Worm (Caenorhabditis elegans) whole organism, young adult: Measurements from ENCODE around the gene sym-4.

Experiments
- C17E4.6 ChIP-seq: fragments of 200-800 bp; sonication (Bioruptor generic); IDR thresholded peaks from 2 replicates; pipeline ENCODE4 v1.3.6; 2022; ENCODE audit warnings: missing genetic modification reagents, missing genetic modification characterization, missing compliant biosample characterization
- F37B4.10 ChIP-seq: fragments of 200-800 bp; sonication (Bioruptor generic); IDR thresholded peaks from 2 replicates; pipeline ENCODE4 v1.3.6; 2022; ENCODE audit warnings: missing genetic modification characterization, missing compliant biosample characterization
- F49E8.2 ChIP-seq: sonication (generic microtip); optimal IDR thresholded peaks from 3 replicates; lab custom pipeline; 2017; ENCODE audit warnings: missing genetic modification characterization, mild to moderate bottlenecking, missing compliant biosample characterization, antibody characterized with exemption, moderate library complexity; ENCODE audit not compliant: insufficient read depth
- F55B11.4 ChIP-seq: sonication (generic microtip); optimal IDR thresholded peaks from 2 replicates; lab custom pipeline; 2016; ENCODE audit warnings: missing compliant biosample characterization, missing genetic modification characterization, borderline replicate concordance; ENCODE audit not compliant: insufficient read depth
- F57A8.1 ChIP-seq: fragments of 200-800 bp; sonication (Bioruptor generic); optimal IDR thresholded peaks from 2 replicates; lab custom pipeline; 2018; ENCODE audit warnings: mild to moderate bottlenecking, missing genetic modification characterization, moderate library complexity, missing compliant biosample characterization
- T26A5.8 ChIP-seq: sonication (generic microtip); optimal IDR thresholded peaks from 2 replicates; lab custom pipeline; 2016; ENCODE audit warnings: missing genetic modification characterization, missing compliant biosample characterization
- Y53F4B.3 ChIP-seq: fragments of 200-800 bp; sonication (Bioruptor generic); IDR thresholded peaks from 2 replicates; pipeline ENCODE4 v1.3.6; 2022; ENCODE audit warnings: missing genetic modification reagents, missing genetic modification characterization, missing compliant biosample characterization
- Y56A3A.18 ChIP-seq: fragments of 200-800 bp; sonication (Bioruptor generic); IDR thresholded peaks from 2 replicates; pipeline ENCODE4 v1.3.6; 2022; ENCODE audit warnings: missing genetic modification reagents, missing genetic modification characterization, missing compliant biosample characterization
- Y95B8A.8 ChIP-seq: fragments of 200-800 bp; sonication (Bioruptor generic); IDR thresholded peaks from 2 replicates; pipeline ENCODE4 v1.3.6; 2022; ENCODE audit warnings: missing genetic modification reagents, missing genetic modification characterization, missing compliant biosample characterization
- ZK185.1 ChIP-seq: sonication (generic microtip); optimal IDR thresholded peaks from 2 replicates; lab custom pipeline; 2016; ENCODE audit warnings: mild to moderate bottlenecking, missing genetic modification characterization, missing compliant biosample characterization; ENCODE audit not compliant: poor library complexity, severe bottlenecking
- ama-1 ChIP-seq, 3 experiments: fragments of 150-350 bp in 1 of 3; sonication (generic microtip) in 2 of 3; optimal IDR thresholded peaks; 2 replicates each; lab custom pipeline; 2014 to 2018; ENCODE audit warnings: missing biosample characterization in 2 of 3, missing genetic modification characterization in 2 of 3, missing genetic modification reagents in 2 of 3
- aptf-2 ChIP-seq: fragments of 200-800 bp; sonication (Bioruptor generic); conservative IDR thresholded peaks from 2 replicates; pipeline ENCODE4 v1.3.6; 2022; ENCODE audit warnings: missing genetic modification reagents, missing genetic modification characterization, missing compliant biosample characterization
- attf-6 ChIP-seq: fragments of 200-800 bp; sonication (Bioruptor generic); IDR thresholded peaks from 2 replicates; pipeline ENCODE4 v1.3.6; 2022; ENCODE audit warnings: missing genetic modification reagents, missing genetic modification characterization, missing compliant biosample characterization
- cebp-2 ChIP-seq: fragments of 200-800 bp; sonication (Bioruptor generic); IDR thresholded peaks from 2 replicates; pipeline ENCODE4 v1.3.6; 2022; ENCODE audit warnings: missing genetic modification characterization, missing compliant biosample characterization
- ceh-27 ChIP-seq: fragments of 200-800 bp; sonication (Bioruptor generic); optimal IDR thresholded peaks from 2 replicates; lab custom pipeline; 2018; ENCODE audit warnings: mild to moderate bottlenecking, missing genetic modification characterization, moderate library complexity, missing compliant biosample characterization
- ceh-40 ChIP-seq: fragments of 200-800 bp; sonication (Bioruptor generic); IDR thresholded peaks from 2 replicates; pipeline ENCODE4 v1.3.6; 2022; ENCODE audit warnings: missing genetic modification characterization, missing compliant biosample characterization
- ceh-79 ChIP-seq: sonication (generic microtip); optimal IDR thresholded peaks from 2 replicates; lab custom pipeline; 2017; ENCODE audit warnings: mild to moderate bottlenecking, missing genetic modification characterization, missing compliant biosample characterization
- dox-1 ChIP-seq: fragments of 200-800 bp; sonication (Bioruptor generic); IDR thresholded peaks from 2 replicates; pipeline ENCODE4 v1.3.6; 2022; ENCODE audit warnings: missing genetic modification reagents, missing genetic modification characterization, missing compliant biosample characterization
- dpff-1 ChIP-seq: sonication (generic microtip); optimal IDR thresholded peaks from 2 replicates; lab custom pipeline; 2017; ENCODE audit warnings: mild to moderate bottlenecking, missing genetic modification characterization, missing compliant biosample characterization
- ekl-4 ChIP-seq: fragments of 200-800 bp; sonication (Bioruptor generic); IDR thresholded peaks from 2 replicates; pipeline ENCODE4 v1.3.6; 2022; ENCODE audit warnings: missing genetic modification reagents, missing genetic modification characterization, missing compliant biosample characterization
- ets-4 ChIP-seq: fragments of 200-800 bp; sonication (Bioruptor generic); optimal IDR thresholded peaks from 2 replicates; lab custom pipeline; 2018; ENCODE audit warnings: mild to moderate bottlenecking, missing genetic modification characterization, missing compliant biosample characterization
- fkh-3 ChIP-seq: sonication (generic microtip); optimal IDR thresholded peaks from 2 replicates; lab custom pipeline; 2016; ENCODE audit warnings: mild to moderate bottlenecking, missing genetic modification characterization, missing compliant biosample characterization
- hlh-26 ChIP-seq: fragments of 200-800 bp; sonication (Bioruptor generic); conservative IDR thresholded peaks from 2 replicates; pipeline ENCODE4 v1.3.6; 2022; ENCODE audit warnings: missing genetic modification reagents, missing genetic modification characterization, missing compliant biosample characterization
- hmg-20 ChIP-seq: fragments of 200-800 bp; sonication (Bioruptor generic); IDR thresholded peaks from 2 replicates; pipeline ENCODE4 v1.3.6; 2022; ENCODE audit warnings: missing genetic modification reagents, missing genetic modification characterization, missing compliant biosample characterization
- lag-1 ChIP-seq: fragments of 200-800 bp; sonication (Bioruptor generic); IDR thresholded peaks from 2 replicates; pipeline ENCODE4 v1.3.6; 2022; ENCODE audit warnings: missing genetic modification reagents, missing genetic modification characterization, missing compliant biosample characterization
- lin-26 ChIP-seq: fragments of 200-800 bp; sonication (Bioruptor generic); IDR thresholded peaks from 2 replicates; pipeline ENCODE4 v1.3.6; 2022; ENCODE audit warnings: missing genetic modification reagents, missing genetic modification characterization, missing compliant biosample characterization
- lin-54 ChIP-seq: fragments of 200-800 bp; sonication (Bioruptor generic); optimal IDR thresholded peaks from 2 replicates; lab custom pipeline; 2018; ENCODE audit warnings: mild to moderate bottlenecking, missing genetic modification characterization, missing compliant biosample characterization
- lsy-27 ChIP-seq: sonication (generic microtip); optimal IDR thresholded peaks from 2 replicates; lab custom pipeline; 2017; ENCODE audit warnings: missing genetic modification characterization, mild to moderate bottlenecking, missing compliant biosample characterization, antibody characterized with exemption, missing genotype, borderline replicate concordance; ENCODE audit not compliant: insufficient read depth
- madf-8 ChIP-seq: fragments of 200-800 bp; sonication (Bioruptor generic); conservative IDR thresholded peaks from 2 replicates; pipeline ENCODE4 v1.3.6; 2022; ENCODE audit warnings: missing genetic modification reagents, missing genetic modification characterization, missing compliant biosample characterization
- mes-4 ChIP-seq: sonication (generic microtip); optimal IDR thresholded peaks from 2 replicates; lab custom pipeline; 2016; ENCODE audit warnings: missing genotype, missing genetic modification characterization, missing compliant biosample characterization
- nfya-1 ChIP-seq: sonication (generic microtip); optimal IDR thresholded peaks from 2 replicates; lab custom pipeline; 2017; ENCODE audit warnings: antibody characterized with exemption, missing compliant biosample characterization, missing genetic modification characterization, borderline replicate concordance; ENCODE audit not compliant: insufficient read depth
- nfya-2 ChIP-seq: fragments of 200-800 bp; sonication (Bioruptor generic); IDR thresholded peaks from 2 replicates; pipeline ENCODE4 v1.3.6; 2022; ENCODE audit warnings: missing genetic modification reagents, missing genetic modification characterization, missing compliant biosample characterization
- nfyb-1 ChIP-seq: fragments of 200-800 bp; sonication (Bioruptor generic); IDR thresholded peaks from 2 replicates; pipeline ENCODE4 v1.3.6; 2022; ENCODE audit warnings: missing genetic modification reagents, missing genetic modification characterization, missing compliant biosample characterization
- nhr-179 ChIP-seq: sonication (generic microtip); optimal IDR thresholded peaks from 2 replicates; lab custom pipeline; 2016; ENCODE audit warnings: mild to moderate bottlenecking, missing genetic modification characterization, missing compliant biosample characterization
- rcor-1 ChIP-seq: fragments of 200-800 bp; sonication (Bioruptor generic); IDR thresholded peaks from 2 replicates; pipeline ENCODE4 v1.3.6; 2022; ENCODE audit warnings: missing genetic modification reagents, missing genetic modification characterization, missing compliant biosample characterization
- rec-8 ChIP-seq, 2 experiments: sonication (generic microtip); optimal IDR thresholded peaks; 2 replicates each; lab custom pipeline; 2016; ENCODE audit warnings: mild to moderate bottlenecking in 2 of 2, missing genetic modification characterization in 2 of 2, missing genetic modification reagents in 2 of 2, missing genotype in 2 of 2, missing biosample characterization in 1 of 2, missing compliant biosample characterization in 1 of 2, moderate library complexity in 1 of 2
- rpc-1 ChIP-seq, 2 experiments: fragments of 150-350 bp in 1 of 2; sonication (generic microtip) in 1 of 2; optimal IDR thresholded peaks; 2 replicates each; lab custom pipeline; 2014 to 2018; ENCODE audit warnings: missing biosample characterization in 1 of 2, missing genetic modification characterization in 1 of 2, missing genetic modification reagents in 1 of 2, missing genotype in 1 of 2
- sea-2 ChIP-seq: fragments of 200-800 bp; sonication (Bioruptor generic); IDR thresholded peaks from 2 replicates; pipeline ENCODE4 v1.3.6; 2022; ENCODE audit warnings: missing genetic modification characterization, missing compliant biosample characterization
- snpc-1.1 ChIP-seq: sonication (generic microtip); optimal IDR thresholded peaks from 2 replicates; lab custom pipeline; 2017; ENCODE audit warnings: missing genetic modification characterization, mild to moderate bottlenecking, missing compliant biosample characterization, antibody characterized with exemption, moderate library complexity, missing genotype, missing genetic modification reagents; ENCODE audit not compliant: insufficient read depth
- snpc-1.3 ChIP-seq: sonication (generic microtip); optimal IDR thresholded peaks from 2 replicates; lab custom pipeline; 2017; ENCODE audit warnings: missing genetic modification characterization, mild to moderate bottlenecking, missing compliant biosample characterization, antibody characterized with exemption, moderate library complexity, missing genotype, missing genetic modification reagents; ENCODE audit not compliant: insufficient read depth
- somi-1 ChIP-seq: fragments of 200-800 bp; sonication (Bioruptor generic); optimal IDR thresholded peaks from 2 replicates; lab custom pipeline; 2018; ENCODE audit warnings: mild to moderate bottlenecking, missing genetic modification characterization, missing compliant biosample characterization
- sptf-2 ChIP-seq: fragments of 200-800 bp; sonication (Bioruptor generic); optimal IDR thresholded peaks from 2 replicates; lab custom pipeline; 2018; ENCODE audit warnings: mild to moderate bottlenecking, missing genetic modification characterization, missing compliant biosample characterization
- tbx-9 ChIP-seq: sonication (generic microtip); optimal IDR thresholded peaks from 2 replicates; lab custom pipeline; 2016; ENCODE audit warnings: borderline replicate concordance, missing genetic modification characterization, inconsistent platforms, missing compliant biosample characterization
- unc-62 ChIP-seq: fragments of 150-350 bp; optimal IDR thresholded peaks from 2 replicates; lab custom pipeline; 2014; ENCODE audit warnings: missing biosample characterization, missing genetic modification reagents, missing genetic modification characterization
- ztf-22 ChIP-seq: fragments of 200-800 bp; sonication (Bioruptor generic); optimal IDR thresholded peaks from 2 replicates; lab custom pipeline; 2018; ENCODE audit warnings: mild to moderate bottlenecking, missing genetic modification characterization, moderate library complexity, missing compliant biosample characterization
- ztf-28 ChIP-seq: fragments of 200-800 bp; sonication (Bioruptor generic); IDR thresholded peaks from 2 replicates; pipeline ENCODE4 v1.3.6; 2022; ENCODE audit warnings: missing genetic modification reagents, missing genetic modification characterization, missing compliant biosample characterization

Gene sym-4

ce11 chrX:14161684-14162347 lies 7.6 kb downstream of the sym-4 start, which contains the start of gene lgc-25 (continued):
- no peak for TF ChIP-seq nfya-1 (tag; lab: Kevin White, UChicago)
- TF ChIP-seq cebp-2 = no peak
- peak; percentile 5 for TF ChIP-seq lin-54 (GFP tag; lab: Kevin White, UChicago)
- TF ChIP-seq fkh-3 (tag; lab: Kevin White, UChicago) = no peak
- no peak for TF ChIP-seq C17E4.6 (GFP tag; lab: Robert Waterston, UW)
- TF ChIP-seq ceh-79 (tag; lab: Kevin White, UChicago) = no peak
- no peak for TF ChIP-seq F49E8.2 (tag; lab: Kevin White, UChicago)
- no peak for TF ChIP-seq aptf-2 (GFP tag; lab: Robert Waterston, UW)
- TF ChIP-seq ama-1 (optimal IDR thresholded peaks at IDR 0.05; lab: Kevin White, UChicago) = no peak
- TF ChIP-seq ama-1 (GFP tag; optimal IDR thresholded peaks at IDR 0.05; lab: Kevin White, UChicago) = peak in 1 of 2 experiments; percentile 53
- no peak for TF ChIP-seq sptf-2 (GFP tag; lab: Kevin White, UChicago)
- no peak for TF ChIP-seq F57A8.1 (GFP tag; lab: Kevin White, UChicago)
- TF ChIP-seq ztf-28 (GFP tag; lab: Robert Waterston, UW) = no peak
- TF ChIP-seq Y56A3A.18 (GFP tag; lab: Robert Waterston, UW) = peak; percentile 78
- no peak for TF ChIP-seq lag-1 (GFP tag; lab: Robert Waterston, UW)
- TF ChIP-seq ekl-4 (GFP tag; lab: Robert Waterston, UW) = no peak
- TF ChIP-seq rpc-1 (optimal IDR thresholded peaks at IDR 0.05; lab: Kevin White, UChicago) = peak; percentile 96
- peak; percentile 94 for TF ChIP-seq rpc-1 (tag; optimal IDR thresholded peaks at IDR 0.05; lab: Kevin White, UChicago)
- TF ChIP-seq lsy-27 (tag; lab: Kevin White, UChicago) = no peak
- TF ChIP-seq ZK185.1 = peak; percentile 85
- TF ChIP-seq ets-4 = no peak
- peak; percentile 70 for TF ChIP-seq mes-4 (tag; lab: Kevin White, UChicago)
- TF ChIP-seq somi-1 (GFP tag; lab: Kevin White, UChicago) = no peak
- 0 out of 2 replicates have a peak, but pooled peaks have one; percentile 45 for TF ChIP-seq rcor-1 (GFP tag; lab: Robert Waterston, UW)
- TF ChIP-seq nfya-2 (GFP tag; lab: Robert Waterston, UW) = no peak
- TF ChIP-seq rec-8 (tag; optimal IDR thresholded peaks at IDR 0.05; lab: Kevin White, UChicago) = peak; percentile 59 to 73
- peak; percentile 84 for TF ChIP-seq lin-26 (GFP tag; lab: Robert Waterston, UW)
- peak; percentile 69 for TF ChIP-seq snpc-1.3 (tag; lab: Kevin White, UChicago)
- no peak for TF ChIP-seq F55B11.4 (tag; lab: Kevin White, UChicago)
- peak; percentile 50 for TF ChIP-seq nhr-179 (tag; lab: Kevin White, UChicago)
- no peak for TF ChIP-seq Y95B8A.8 (GFP tag; lab: Robert Waterston, UW)
- TF ChIP-seq F37B4.10 (GFP tag; lab: Robert Waterston, UW) = no peak
- no peak for TF ChIP-seq hlh-26 (GFP tag; lab: Robert Waterston, UW)
- TF ChIP-seq T26A5.8 (tag; lab: Kevin White, UChicago) = no peak
- TF ChIP-seq hmg-20 (GFP tag; lab: Robert Waterston, UW) = no peak
- TF ChIP-seq snpc-1.1 = peak; percentile 74
- no peak for TF ChIP-seq tbx-9
- TF ChIP-seq Y53F4B.3 (GFP tag; lab: Robert Waterston, UW) = no peak
- 0 out of 2 replicates have a peak, but pooled peaks have one; percentile 5 for TF ChIP-seq ceh-40 (GFP tag; lab: Robert Waterston, UW)
- TF ChIP-seq unc-62 (GFP tag; lab: Kevin White, UChicago) = no peak
- no peak for TF ChIP-seq ztf-22 (GFP tag; lab: Kevin White, UChicago)
- TF ChIP-seq dpff-1 (tag; lab: Kevin White, UChicago) = no peak
- no peak for TF ChIP-seq ceh-27 (GFP tag; lab: Kevin White, UChicago)
- TF ChIP-seq sea-2 (GFP tag; lab: Robert Waterston, UW) = no peak
- TF ChIP-seq madf-8 (GFP tag; lab: Robert Waterston, UW) = no peak
- peak; percentile 65 for TF ChIP-seq nfyb-1 (GFP tag; lab: Robert Waterston, UW)
- peak; percentile 66; the same call in 1 of the 2 replicates for TF ChIP-seq dox-1
- TF ChIP-seq attf-6 (GFP tag; lab: Robert Waterston, UW) = no peak
